Worm (Caenorhabditis elegans) whole organism, L1 larva: ENCODE data around the gene bas-1.

Experiments
- alr-1 ChIP-seq: fragments of 200-800 bp; sonication (Bioruptor generic); optimal IDR thresholded peaks from 2 replicates; lab custom pipeline; 2018; ENCODE audit warnings: borderline replicate concordance, mild to moderate bottlenecking, missing genetic modification characterization, missing compliant biosample characterization
- elt-2 ChIP-seq: sonication (generic microtip); optimal IDR thresholded peaks from 2 replicates; lab custom pipeline; 2016; ENCODE audit warnings: missing genetic modification characterization, mild to moderate bottlenecking, inconsistent platforms, missing compliant biosample characterization, missing genetic modification reagents
- fos-1 ChIP-seq: fragments of 150-350 bp; optimal IDR thresholded peaks from 2 replicates; lab custom pipeline; 2014; ENCODE audit warnings: missing biosample characterization, missing genetic modification characterization
- lin-35 ChIP-seq, 2 experiments: fragments of 150-350 bp; optimal IDR thresholded peaks; 2 replicates each; lab custom pipeline; 2014; ENCODE audit warnings: missing biosample characterization in 2 of 2, missing genetic modification characterization in 2 of 2, missing genetic modification reagents in 2 of 2
- mab-9 ChIP-seq: fragments of 200-800 bp; sonication (Bioruptor generic); IDR thresholded peaks from 2 replicates; pipeline ENCODE4 v1.3.6; 2022; ENCODE audit warnings: missing genetic modification reagents, missing genetic modification characterization, missing compliant biosample characterization
- nhr-11 ChIP-seq: fragments of 150-350 bp; optimal IDR thresholded peaks from 2 replicates; lab custom pipeline; 2014; ENCODE audit warnings: missing biosample characterization, missing genetic modification characterization
- nhr-28 ChIP-seq: fragments of 150-350 bp; optimal IDR thresholded peaks from 2 replicates; lab custom pipeline; 2014; ENCODE audit warnings: missing biosample characterization, missing genetic modification characterization
- nhr-47 ChIP-seq: sonication (generic microtip); optimal IDR thresholded peaks from 2 replicates; lab custom pipeline; 2016; ENCODE audit warnings: mild to moderate bottlenecking, missing genetic modification characterization, moderate library complexity, missing compliant biosample characterization
- sptf-1 ChIP-seq: fragments of 150-350 bp; optimal IDR thresholded peaks from 2 replicates; lab custom pipeline; 2014; ENCODE audit warnings: missing biosample characterization, missing genetic modification characterization
- tbx-2 ChIP-seq: sonication (generic microtip); optimal IDR thresholded peaks from 2 replicates; lab custom pipeline; 2016; ENCODE audit warnings: missing genetic modification characterization, missing compliant biosample characterization
- ztf-11 ChIP-seq, 2 experiments: sonication (generic microtip); optimal IDR thresholded peaks; 2 replicates each; lab custom pipeline; 2016 to 2017; ENCODE audit warnings: missing genetic modification characterization in 2 of 2, missing biosample characterization in 1 of 2, missing compliant biosample characterization in 1 of 2

- no peak for TF ChIP-seq nhr-47
- TF ChIP-seq alr-1 = no peak
- TF ChIP-seq mab-9 (GFP tag; lab: Robert Waterston, UW) = no peak
- no peak for TF ChIP-seq sptf-1
- TF ChIP-seq elt-2 (tag; lab: Kevin White, UChicago) = no peak
- no peak for TF ChIP-seq fos-1
- no peak for TF ChIP-seq ztf-11 (tag; optimal IDR thresholded peaks at IDR 0.05; lab: Kevin White, UChicago)
- TF ChIP-seq tbx-2 (tag; lab: Kevin White, UChicago) = no peak
- no peak for TF ChIP-seq lin-35 (GFP tag; optimal IDR thresholded peaks at IDR 0.05; lab: Kevin White, UChicago)
- TF ChIP-seq nhr-11 (tag; lab: Kevin White, UChicago) = no peak
- no peak for TF ChIP-seq nhr-28 (tag; lab: Kevin White, UChicago)
Observed at ce11 chrIII:5663521-5663920, 51.4 kb downstream of the bas-1 start.
